Fruit fly (Drosophila melanogaster) whole organism: Measurements from ENCODE around the gene pasi1.

Experiments used
- Dll ChIP-seq: fragments of >200 bp; optimal IDR thresholded peaks from 2 replicates; lab custom pipeline; 2017
- EcR ChIP-seq, 2 experiments: fragments of >200 bp; optimal IDR thresholded peaks; 2 replicates each; lab custom pipeline; 2017; ENCODE audit warnings: missing biosample characterization in 2 of 2, missing genetic modification characterization in 2 of 2, missing genetic modification reagents in 2 of 2
- pan ChIP-seq: fragments of >200 bp; optimal IDR thresholded peaks from 2 replicates; lab custom pipeline; 2017
- psq ChIP-seq: fragments of >200 bp; optimal IDR thresholded peaks from 2 replicates; lab custom pipeline; 2017
- usp ChIP-seq: fragments of >200 bp; optimal IDR thresholded peaks from 2 replicates; lab custom pipeline; 2017; ENCODE audit warnings: missing biosample characterization, missing genetic modification characterization, mixed read lengths

DNA sequence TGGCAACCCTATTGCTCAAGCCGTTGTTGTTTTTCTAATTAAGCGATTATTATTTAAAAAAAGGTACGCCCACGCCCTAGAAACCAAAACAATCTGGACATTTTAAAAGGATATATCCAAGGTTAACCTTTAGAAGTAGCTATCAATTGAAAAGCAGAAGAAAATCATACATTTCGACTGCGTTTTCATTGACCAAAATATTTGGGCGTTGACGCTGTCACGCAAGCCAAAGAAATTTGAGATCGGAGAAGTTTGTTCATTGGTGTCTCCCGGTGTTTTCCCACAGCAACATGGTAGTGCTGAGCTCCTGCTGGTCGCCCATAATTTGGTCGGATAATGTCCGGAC lies at the start of gene pasi1:
- TF ChIP-seq psq (lab: Kevin White, UChicago) = no peak
- TF ChIP-seq usp (GFP tag; lab: Kevin White, UChicago) = no peak
- no peak for TF ChIP-seq EcR (GFP tag; optimal IDR thresholded peaks at IDR 0.05; lab: Kevin White, UChicago)
- no peak for TF ChIP-seq pan (lab: Kevin White, UChicago)
- no peak for TF ChIP-seq Dll (lab: Kevin White, UChicago)
